Worm (Caenorhabditis elegans): ENCODE measurements around the gene kmo-2.

The kmo-2 gene

DNA sequence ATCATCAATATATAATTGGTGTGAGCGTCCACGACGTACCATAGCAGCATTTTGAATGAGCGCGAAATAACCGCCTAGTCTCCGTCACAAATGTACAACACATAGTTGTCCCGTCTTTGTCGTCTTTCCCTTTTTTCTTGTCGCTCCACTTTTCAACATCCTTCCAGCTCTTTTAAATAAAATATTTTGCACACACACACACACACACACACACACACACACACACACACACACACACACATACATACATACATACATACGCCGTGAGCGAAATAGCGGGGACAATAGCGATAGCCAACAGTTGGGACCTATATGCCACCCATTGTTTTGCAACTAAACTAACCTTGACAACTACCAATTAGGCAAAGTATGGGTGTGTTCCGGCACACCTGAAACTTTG lies 30.0 kb downstream of the kmo-2 start:
- TF ChIP-seq egl-43 (GFP tag; IDR thresholded peaks at IDR 0.05) (no peak), mdl-1 (tag; optimal IDR thresholded peaks at IDR 0.05) (no peak), unc-62 (GFP tag; optimal IDR thresholded peaks at IDR 0.05 in 1 of 2) (no peak), unc-62 (tag; optimal IDR thresholded peaks at IDR 0.05) (no peak), lsy-2 (tag; optimal IDR thresholded peaks at IDR 0.05) (peak in 1 of 2 experiments; percentile 20), saeg-2 (GFP tag; IDR thresholded peaks at IDR 0.05) (no peak), mes-2 (tag; optimal IDR thresholded peaks at IDR 0.05; ENCODE audit: poor library complexity, severe bottlenecking) (peak; percentile 33), aha-1 (tag) (peak; percentile 63), ceh-44 (GFP tag; IDR thresholded peaks at IDR 0.05) (no peak), zfp-2 (tag; optimal IDR thresholded peaks at IDR 0.05) (no peak)

DNA sequence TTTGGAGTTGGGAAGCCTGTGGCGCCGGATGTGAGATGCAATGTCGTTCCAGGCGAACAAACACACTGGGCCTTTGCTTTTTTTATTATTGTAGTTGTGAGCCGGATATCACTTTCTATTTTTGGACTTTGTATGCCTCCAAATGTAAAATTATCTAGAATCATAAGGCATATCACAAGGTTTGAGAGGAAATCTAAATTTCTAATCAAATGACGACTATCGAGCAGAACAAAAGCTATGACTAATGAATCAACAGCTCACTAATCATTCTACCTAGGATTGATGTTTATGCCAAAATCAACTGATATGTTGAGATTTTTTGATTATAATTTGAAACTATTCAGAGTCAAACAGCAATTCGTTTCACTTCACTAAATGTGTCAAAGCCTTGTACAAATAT lies 30.4 kb downstream of the kmo-2 start:
- TF ChIP-seq dve-1 (tag; optimal IDR thresholded peaks at IDR 0.05; ENCODE audit: insufficient read depth) (no peak), unc-62 (GFP tag; optimal IDR thresholded peaks at IDR 0.05 in 1 of 2) (peak in 1 of 2 experiments; percentile 64), unc-62 (tag; optimal IDR thresholded peaks at IDR 0.05) (no peak)

DNA sequence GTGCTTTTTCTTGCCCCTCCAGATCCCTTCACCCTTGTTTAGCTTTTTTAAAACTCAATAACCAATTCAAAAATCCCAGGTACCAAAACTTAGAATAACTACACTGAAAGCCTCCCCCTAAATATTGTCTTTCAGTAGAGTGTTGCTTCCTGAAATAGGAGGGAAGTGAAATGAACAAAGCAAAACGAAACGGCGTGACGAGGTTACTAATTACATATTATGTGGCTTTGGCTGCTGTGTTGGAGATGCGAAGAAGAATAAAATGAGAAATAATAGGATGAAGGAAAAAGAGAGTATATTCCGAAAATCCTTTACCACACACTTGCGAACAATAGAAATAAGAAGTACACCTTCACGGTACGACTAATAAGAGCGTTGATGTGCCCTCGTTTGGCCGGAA lies 32.2 kb downstream of the kmo-2 start:
- TF ChIP-seq F26F4.8 (GFP tag; conservative IDR thresholded peaks at IDR 0.05) (no peak), ZK337.2 (GFP tag; IDR thresholded peaks at IDR 0.05) (no peak), zag-1 (tag; optimal IDR thresholded peaks at IDR 0.05) (no peak), lin-38 (GFP tag; IDR thresholded peaks at IDR 0.05) (no peak), zfp-2 (tag; optimal IDR thresholded peaks at IDR 0.05) (no peak), hmg-1.1 (GFP tag; IDR thresholded peaks at IDR 0.05) (no peak), nhr-102 (tag; optimal IDR thresholded peaks at IDR 0.05) (no peak)

DNA sequence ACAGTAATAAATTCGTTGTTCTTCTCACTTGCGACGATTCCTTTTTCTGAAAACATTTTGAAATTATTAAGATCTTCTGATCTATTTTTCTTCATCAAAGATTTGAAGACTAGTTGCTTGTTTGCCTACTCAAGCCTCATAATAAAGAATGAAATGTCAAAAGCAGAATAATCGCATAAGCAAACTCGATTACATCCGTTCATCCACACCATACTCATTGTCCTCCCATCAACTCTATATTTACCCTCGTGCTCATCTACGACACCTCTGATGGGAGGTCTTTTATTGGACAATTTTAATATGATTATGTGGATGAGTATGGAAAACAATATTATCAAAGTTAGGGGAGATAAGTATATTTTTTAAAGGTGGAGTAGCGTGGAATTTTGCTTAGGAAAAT lies 34.5 kb downstream of the kmo-2 start:
- TF ChIP-seq daf-8 (GFP tag; IDR thresholded peaks at IDR 0.05) (no peak), aha-1 (tag) (peak; percentile 13)

DNA sequence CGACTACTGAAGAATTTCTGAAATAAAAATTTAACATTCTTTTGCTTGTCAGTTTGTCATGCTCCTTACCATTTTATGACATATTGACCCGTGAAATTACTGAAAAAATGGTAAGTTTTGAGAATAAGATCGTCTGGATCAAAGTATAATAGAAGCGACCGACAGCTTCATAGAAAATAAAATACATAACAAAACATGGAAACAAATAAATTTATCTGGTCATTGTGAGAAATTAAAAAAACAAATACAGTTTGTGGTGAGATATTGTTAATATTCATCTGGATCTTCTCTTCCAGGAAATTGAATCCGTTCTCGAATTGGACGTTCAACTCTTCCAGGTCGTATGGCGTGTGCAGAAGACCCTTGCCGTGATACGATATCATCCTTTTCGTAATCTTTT lies 36.3 kb downstream of the kmo-2 start, which contains the start of gene pkc-1:
pkc-1 (minus strand) TSS at position 101 of the 400 bp plus-strand sequence.
- TF ChIP-seq tag-97 (GFP tag; IDR thresholded peaks at IDR 0.05) (no peak), aha-1 (tag) (peak; percentile 52)

DNA sequence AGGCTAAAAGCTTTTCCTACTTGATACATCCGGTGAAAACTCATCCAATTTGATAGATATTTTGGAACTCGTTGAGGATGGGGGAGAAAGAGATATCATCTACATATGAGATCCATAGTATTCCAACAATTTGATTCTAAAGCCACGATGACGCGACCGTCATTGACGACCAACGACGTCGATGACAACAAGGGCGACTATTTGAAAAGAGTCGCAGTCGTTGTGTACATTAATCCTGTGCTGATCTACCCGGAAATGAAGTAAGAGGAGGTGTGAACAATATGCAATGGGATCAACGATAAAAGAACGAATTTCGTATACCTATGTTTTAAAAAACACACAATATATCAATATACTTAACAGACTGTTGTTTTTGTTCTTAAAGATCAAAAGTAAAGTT lies 40.2 kb downstream of the kmo-2 start:
- TF ChIP-seq F44E2.7 (GFP tag; IDR thresholded peaks at IDR 0.05) (no peak), nhr-237 (tag; optimal IDR thresholded peaks at IDR 0.05) (no peak), ama-1 (optimal IDR thresholded peaks at IDR 0.05) (no peak), mxl-3 (GFP tag; optimal IDR thresholded peaks at IDR 0.05) (no peak), dmd-8 (GFP tag; IDR thresholded peaks at IDR 0.05) (no peak), hlh-30 (tag; optimal IDR thresholded peaks at IDR 0.05; ENCODE audit: insufficient read depth) (no peak), nhr-25 (tag; optimal IDR thresholded peaks at IDR 0.05; ENCODE audit: borderline replicate concordance, insufficient read depth) (no peak), arid-1 (GFP tag; conservative IDR thresholded peaks at IDR 0.05) (no peak), madf-9 (GFP tag; conservative IDR thresholded peaks at IDR 0.05) (no peak), set-16 (GFP tag; IDR thresholded peaks at IDR 0.05) (no peak)

DNA sequence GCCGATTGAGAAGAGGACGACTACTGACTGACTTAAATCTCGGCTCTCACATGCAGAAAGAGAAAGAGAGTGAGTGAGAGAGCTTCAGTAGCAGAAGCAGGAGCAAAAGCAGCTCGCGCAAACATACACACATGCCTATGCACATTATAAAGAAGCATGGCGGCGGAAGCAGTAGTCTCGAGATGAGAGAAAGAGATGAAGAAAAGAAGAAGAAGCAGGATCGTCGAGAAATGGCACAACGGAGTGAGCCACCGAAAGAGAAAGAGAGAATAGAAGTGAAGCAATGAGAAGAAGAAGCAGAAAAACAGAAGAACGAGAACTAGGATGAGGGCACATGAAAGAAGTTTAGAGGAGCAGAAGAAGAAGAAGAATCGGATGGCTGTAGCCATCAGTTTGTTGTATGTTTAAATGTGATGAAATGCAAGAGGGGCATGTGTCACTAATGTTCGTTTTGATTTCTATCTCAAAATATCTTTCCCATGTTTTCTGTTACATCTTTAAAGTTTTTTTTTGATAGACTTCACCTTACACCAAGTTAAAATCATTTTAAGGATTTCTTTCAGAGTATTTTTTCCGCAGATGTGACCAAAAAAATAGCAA lies 41.4 kb downstream of the kmo-2 start:
- no peak for TF ChIP-seq F49E8.2 (tag; optimal IDR thresholded peaks at IDR 0.05; ENCODE audit: borderline replicate concordance)
- TF ChIP-seq lin-29 (GFP tag; IDR thresholded peaks at IDR 0.05): no peak
- no peak for TF ChIP-seq nhr-102 (tag; optimal IDR thresholded peaks at IDR 0.05)
- TF ChIP-seq mxl-2 (GFP tag; conservative IDR thresholded peaks at IDR 0.05): no peak
- no peak for TF ChIP-seq ztf-7 (tag; optimal IDR thresholded peaks at IDR 0.05)
- TF ChIP-seq nhr-11 (tag; optimal IDR thresholded peaks at IDR 0.05): peak; percentile 83
- TF ChIP-seq unc-130 (GFP tag; optimal IDR thresholded peaks at IDR 0.05): no peak
- peak; percentile 81 for TF ChIP-seq ctbp-1 (GFP tag; IDR thresholded peaks at IDR 0.05)
- no peak for TF ChIP-seq duxl-1 (tag; optimal IDR thresholded peaks at IDR 0.05; ENCODE audit: poor library complexity)
- peak; percentile 76 for TF ChIP-seq rbr-2 (tag; optimal IDR thresholded peaks at IDR 0.05)
- TF ChIP-seq jun-1 (tag; optimal IDR thresholded peaks at IDR 0.05): no peak
- TF ChIP-seq hlh-30 (tag; optimal IDR thresholded peaks at IDR 0.05; ENCODE audit: insufficient read depth): peak; percentile 86
- no peak for TF ChIP-seq nhr-42 (GFP tag; IDR thresholded peaks at IDR 0.05)
